Fruit fly (Drosophila melanogaster): ENCODE measurements around the gene Lcp65Ae.

The Lcp65Ae gene

DNA sequence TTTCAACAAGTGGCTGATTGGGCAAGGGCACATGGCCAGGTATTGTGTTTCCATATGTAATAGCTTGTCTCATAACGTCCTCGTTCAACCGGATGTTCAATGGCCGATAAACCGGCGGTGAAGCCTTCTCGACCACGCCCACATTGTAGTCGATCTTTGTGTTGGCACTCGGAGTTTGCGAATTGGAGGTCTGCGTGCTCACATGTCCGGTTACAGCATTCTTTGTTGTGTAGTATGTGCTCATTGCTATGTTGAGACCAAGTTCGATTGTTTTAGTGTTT, 12.6 kb downstream of the Lcp65Ae start:
- TF ChIP-seq CG8478 (optimal IDR thresholded peaks at IDR 0.05) (no peak), CTCF (optimal IDR thresholded peaks at IDR 0.05) (no peak)

DNA sequence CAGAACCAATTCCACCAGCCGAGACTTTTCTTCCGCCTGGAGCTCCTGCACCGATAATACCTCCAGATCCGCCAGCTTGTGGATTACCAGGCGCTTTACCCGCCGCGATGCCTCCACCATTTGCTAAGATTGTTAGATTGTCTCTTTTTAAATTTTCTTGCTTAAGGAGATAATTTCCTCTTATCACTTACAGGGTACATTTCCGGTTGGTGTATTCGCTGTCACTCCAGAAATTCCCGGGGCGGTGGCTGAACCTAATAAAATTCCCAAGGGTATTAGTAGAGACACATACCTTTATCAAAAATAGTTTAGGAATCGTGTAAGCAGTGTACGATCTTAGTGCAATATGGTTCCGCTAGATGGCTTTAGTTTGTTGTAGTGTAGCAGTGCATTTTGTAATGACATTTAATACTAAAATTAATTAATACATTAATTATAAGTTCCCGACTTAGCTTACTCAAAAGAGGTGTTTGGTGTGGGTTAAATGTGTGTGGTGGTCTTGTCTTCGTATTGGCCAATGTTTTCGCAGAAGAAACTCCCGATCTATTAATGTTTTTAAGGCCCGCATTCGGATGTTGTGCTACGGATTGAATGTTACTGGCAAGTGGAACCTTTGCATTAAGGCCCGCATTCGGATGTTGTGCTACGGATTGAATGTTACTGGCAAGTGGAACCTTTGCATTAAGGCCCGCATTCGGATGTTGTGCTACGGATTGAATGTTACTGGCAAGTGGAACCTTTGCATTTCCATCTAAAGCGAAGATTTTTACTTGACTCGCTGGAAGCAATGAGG, 13.1 kb downstream of the Lcp65Ae start:
- no peak for TF ChIP-seq CG8478 (optimal IDR thresholded peaks at IDR 0.05)
- TF ChIP-seq CTCF (optimal IDR thresholded peaks at IDR 0.05): peak; percentile 91 to 94

dm6 chr3L:6116881-6117280, 21.0 kb downstream of the Lcp65Ae start:
- TF ChIP-seq CG8478 (optimal IDR thresholded peaks at IDR 0.05): no peak
- no peak for TF ChIP-seq CTCF (optimal IDR thresholded peaks at IDR 0.05)

- no peak for TF ChIP-seq CTCF (optimal IDR thresholded peaks at IDR 0.05)
- TF ChIP-seq CG8478 (optimal IDR thresholded peaks at IDR 0.05): no peak
These were observed 22.4 kb downstream of the Lcp65Ae start for dm6 chr3L:6115505-6115904.

DNA sequence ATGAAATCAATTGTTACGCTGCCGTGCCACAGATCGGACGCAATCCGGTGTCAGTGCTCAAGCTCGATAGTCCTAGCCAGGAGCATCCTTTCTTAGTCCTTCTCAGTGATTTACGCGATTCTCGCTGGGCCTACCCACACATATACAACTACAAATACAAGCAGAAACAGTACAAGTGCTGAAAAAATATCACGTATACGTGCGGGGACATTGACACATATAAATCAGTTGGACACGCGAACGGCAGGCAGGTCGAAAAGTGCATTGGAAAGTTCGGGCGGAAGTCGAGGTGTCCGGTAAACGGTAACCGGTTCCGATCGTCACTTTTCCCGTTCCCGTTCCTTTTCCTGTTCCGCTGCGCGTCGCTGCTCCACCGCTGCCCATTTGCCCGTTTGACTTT, 26.5 kb downstream of the Lcp65Ae start:
- TF ChIP-seq CTCF (optimal IDR thresholded peaks at IDR 0.05) (no peak), CG8478 (optimal IDR thresholded peaks at IDR 0.05) (no peak)

dm6 chr3L:6110673-6111449, 27.1 kb downstream of the Lcp65Ae start:
- TF ChIP-seq CG8478 (optimal IDR thresholded peaks at IDR 0.05) (no peak), CTCF (optimal IDR thresholded peaks at IDR 0.05) (no peak)

DNA sequence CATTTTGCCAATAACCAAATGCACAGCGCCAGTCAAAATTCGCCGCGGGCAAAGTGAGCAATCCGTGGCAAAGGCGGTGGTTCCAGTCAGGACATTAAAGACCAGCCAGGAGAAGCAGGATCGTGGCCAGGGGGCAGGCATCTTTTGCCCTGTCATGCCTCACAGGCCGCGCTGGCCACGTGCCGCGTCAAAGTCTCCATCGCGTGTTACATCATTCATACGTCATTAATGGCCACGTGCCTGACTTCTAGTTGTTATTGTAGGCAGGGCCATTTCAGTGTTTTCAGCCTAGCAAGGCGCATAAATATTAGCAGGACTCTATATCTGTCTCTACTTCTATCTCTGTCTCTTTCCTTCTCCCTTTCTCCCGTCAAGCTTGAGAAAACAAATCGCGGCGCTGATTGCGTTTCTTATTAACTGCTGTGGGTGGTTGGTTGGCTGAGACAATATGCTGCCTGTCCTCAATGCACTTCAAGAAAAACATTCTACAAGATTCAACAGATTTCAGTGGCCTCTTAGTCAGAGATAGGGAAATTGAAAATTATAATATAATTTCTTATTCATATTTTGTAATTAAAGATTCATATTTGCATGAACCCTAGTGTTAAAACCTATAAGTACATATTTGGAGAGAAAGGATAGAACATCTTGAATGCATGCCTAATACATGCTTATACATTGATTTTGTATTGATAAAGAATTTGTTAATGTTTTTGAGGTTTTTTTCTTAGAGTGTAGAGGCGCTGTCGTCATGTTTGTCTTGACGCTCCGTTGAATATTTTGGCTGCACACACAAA, 29.5 kb downstream of the Lcp65Ae start:
- TF ChIP-seq CG8478 (optimal IDR thresholded peaks at IDR 0.05) (no peak), CTCF (optimal IDR thresholded peaks at IDR 0.05) (no peak)

dm6 chr3L:6106717-6107116, 31.2 kb downstream of the Lcp65Ae start:
- TF ChIP-seq CTCF (optimal IDR thresholded peaks at IDR 0.05) (no peak), CG8478 (optimal IDR thresholded peaks at IDR 0.05) (no peak)

- TF ChIP-seq CG8478 (optimal IDR thresholded peaks at IDR 0.05) (no peak), CTCF (optimal IDR thresholded peaks at IDR 0.05) (no peak)
These were observed 32.5 kb downstream of the Lcp65Ae start for dm6 chr3L:6105435-6105834.

- no peak for TF ChIP-seq CG8478 (optimal IDR thresholded peaks at IDR 0.05)
- TF ChIP-seq CTCF (optimal IDR thresholded peaks at IDR 0.05): no peak
These were observed 33.4 kb downstream of the Lcp65Ae start for dm6 chr3L:6104551-6104950.

- TF ChIP-seq CG8478 (optimal IDR thresholded peaks at IDR 0.05) (no peak), CTCF (optimal IDR thresholded peaks at IDR 0.05) (peak; percentile 89 to 95)
These were observed 34.3 kb downstream of the Lcp65Ae start for dm6 chr3L:6103658-6104057.

DNA sequence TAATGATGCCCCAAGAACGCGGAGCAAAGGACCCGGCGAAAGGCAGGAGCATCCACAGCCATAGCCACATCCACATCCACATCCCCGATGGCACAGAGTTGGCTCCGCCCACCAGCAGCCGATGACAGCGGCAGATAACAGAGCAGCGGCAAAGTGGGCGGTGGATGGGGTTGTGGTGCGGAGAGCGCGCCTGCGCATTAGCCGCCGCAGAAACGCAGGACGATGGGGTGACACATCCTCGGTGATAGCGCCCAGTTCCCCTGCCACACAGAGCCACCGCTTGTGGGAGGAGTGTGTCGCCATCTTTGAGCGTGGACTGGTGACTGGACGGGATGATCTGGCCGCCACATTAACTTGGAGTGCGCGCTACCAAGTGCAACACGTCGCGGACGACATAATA, 40.6 kb downstream of the Lcp65Ae start, which contains the start of gene Ets65A:
Gene Ets65A, plus strand, starts transcription at position 348 of the 400 bp plus-strand sequence.
- TF ChIP-seq CTCF (optimal IDR thresholded peaks at IDR 0.05) (no peak), CG8478 (optimal IDR thresholded peaks at IDR 0.05) (no peak)

DNA sequence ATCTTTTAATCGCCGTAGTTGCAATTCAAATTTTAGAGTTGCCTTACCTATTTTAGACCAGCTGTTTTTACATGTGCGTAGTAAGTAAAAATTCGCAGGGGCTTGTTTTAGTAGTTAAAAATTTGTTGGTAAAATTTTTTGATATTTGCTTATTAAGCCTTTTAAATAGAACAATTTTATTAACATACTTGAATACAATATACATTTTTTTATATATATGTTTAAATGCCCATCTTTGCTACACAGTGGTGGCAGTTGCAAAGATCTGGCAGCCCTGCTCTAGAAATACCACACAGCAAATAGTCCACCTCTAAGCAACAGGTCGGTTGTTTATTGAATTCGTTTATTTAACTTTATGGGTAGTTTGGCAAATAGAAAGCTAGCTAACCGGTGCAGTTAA, 43.2 kb downstream of the Lcp65Ae start, which contains the start of the genes CG10467 and loj:
Gene CG10467, minus strand, starts transcription at position 51 of the 400 bp plus-strand sequence.
Gene loj, plus strand, starts transcription at position 291 of the 400 bp plus-strand sequence.
- no peak for TF ChIP-seq CG8478 (optimal IDR thresholded peaks at IDR 0.05)
- TF ChIP-seq CTCF (optimal IDR thresholded peaks at IDR 0.05): no peak

dm6 chr3L:6093213-6093612, 44.7 kb downstream of the Lcp65Ae start, which contains the start of gene CG10469:
Gene CG10469 (minus strand): TSS chr3L:6093313.
- TF ChIP-seq CG8478 (optimal IDR thresholded peaks at IDR 0.05): no peak
- TF ChIP-seq CTCF (optimal IDR thresholded peaks at IDR 0.05): no peak
